Worm (Caenorhabditis elegans) whole organism, L2 larva: Measurements from ENCODE around the gene C10B5.1.
A peak's percentile ranks its signal among the peaks of the same experiment; 100 is the strongest.

Source experiments
- C34F6.9 ChIP-seq: fragments of 150-350 bp; optimal IDR thresholded peaks from 2 replicates; lab custom pipeline; 2014; ENCODE audit warnings: missing biosample characterization, missing genetic modification characterization
- F13H6.1 ChIP-seq: sonication (generic microtip); optimal IDR thresholded peaks from 2 replicates; lab custom pipeline; 2016; ENCODE audit warnings: missing genetic modification characterization, missing compliant biosample characterization
- Y55F3AM.14 ChIP-seq: fragments of 200-800 bp; sonication (Bioruptor generic); optimal IDR thresholded peaks from 2 replicates; lab custom pipeline; 2018; ENCODE audit warnings: mild to moderate bottlenecking, missing genetic modification characterization, missing compliant biosample characterization
- ZK546.5 ChIP-seq: sonication (generic microtip); optimal IDR thresholded peaks from 2 replicates; lab custom pipeline; 2017; ENCODE audit warnings: missing biosample characterization, missing genetic modification characterization
- aly-2 ChIP-seq: fragments of 150-350 bp; optimal IDR thresholded peaks from 2 replicates; lab custom pipeline; 2014; ENCODE audit warnings: missing biosample characterization, missing genetic modification characterization
- blmp-1 ChIP-seq: sonication (generic microtip); optimal IDR thresholded peaks from 2 replicates; lab custom pipeline; 2017; ENCODE audit warnings: missing genetic modification characterization, mild to moderate bottlenecking, missing compliant biosample characterization, antibody characterized with exemption, moderate library complexity; ENCODE audit not compliant: insufficient read depth
- ceh-16 ChIP-seq: fragments of 150-350 bp; optimal IDR thresholded peaks from 2 replicates; lab custom pipeline; 2014; ENCODE audit warnings: missing biosample characterization, missing genetic modification characterization
- ceh-82 ChIP-seq: fragments of 150-350 bp; optimal IDR thresholded peaks from 2 replicates; lab custom pipeline; 2014; ENCODE audit warnings: missing biosample characterization, missing genetic modification characterization
- egl-27 ChIP-seq: sonication (generic microtip); optimal IDR thresholded peaks from 3 replicates; lab custom pipeline; 2017; ENCODE audit warnings: missing biosample characterization, missing genetic modification reagents, missing genetic modification characterization
- elt-1 ChIP-seq: fragments of 150-350 bp; optimal IDR thresholded peaks from 2 replicates; lab custom pipeline; 2014; ENCODE audit warnings: missing biosample characterization, missing genetic modification characterization
- elt-3 ChIP-seq: sonication (generic microtip); optimal IDR thresholded peaks from 2 replicates; lab custom pipeline; 2017; ENCODE audit warnings: missing biosample characterization, missing genetic modification characterization
- fos-1 ChIP-seq: fragments of 150-350 bp; optimal IDR thresholded peaks from 2 replicates; lab custom pipeline; 2014; ENCODE audit warnings: missing biosample characterization, missing genetic modification characterization
- gmeb-1 ChIP-seq: fragments of 150-350 bp; optimal IDR thresholded peaks from 2 replicates; lab custom pipeline; 2014; ENCODE audit warnings: missing biosample characterization, missing genetic modification characterization
- lin-13 ChIP-seq: fragments of 150-350 bp; optimal IDR thresholded peaks from 2 replicates; lab custom pipeline; 2014; ENCODE audit warnings: missing biosample characterization, missing genetic modification reagents, missing genetic modification characterization
- lin-39 ChIP-seq: fragments of 150-350 bp; optimal IDR thresholded peaks from 2 replicates; lab custom pipeline; 2014; ENCODE audit warnings: missing biosample characterization, missing genetic modification reagents, missing genetic modification characterization
- lsy-2 ChIP-seq, 2 experiments: fragments of 150-350 bp in 1 of 2; sonication (generic microtip) in 1 of 2; optimal IDR thresholded peaks; 2 replicates each; lab custom pipeline; 2014 to 2017; ENCODE audit warnings: missing biosample characterization in 2 of 2, missing genetic modification characterization in 2 of 2
- mbf-1 ChIP-seq: sonication (generic microtip); optimal IDR thresholded peaks from 2 replicates; lab custom pipeline; 2017; ENCODE audit warnings: missing biosample characterization, missing genetic modification characterization
- nhr-10 ChIP-seq: sonication (generic microtip); optimal IDR thresholded peaks from 2 replicates; lab custom pipeline; 2017; ENCODE audit warnings: missing biosample characterization, missing genetic modification characterization
- nhr-12 ChIP-seq: fragments of 150-350 bp; optimal IDR thresholded peaks from 2 replicates; lab custom pipeline; 2014; ENCODE audit warnings: missing biosample characterization, missing genetic modification characterization
- nhr-129 ChIP-seq: fragments of 150-350 bp; optimal IDR thresholded peaks from 2 replicates; lab custom pipeline; 2014; ENCODE audit warnings: missing biosample characterization, missing genetic modification characterization
- nhr-21 ChIP-seq: fragments of 150-350 bp; optimal IDR thresholded peaks from 2 replicates; lab custom pipeline; 2014; ENCODE audit warnings: missing biosample characterization, missing genetic modification characterization
- nhr-23 ChIP-seq: fragments of 150-350 bp; optimal IDR thresholded peaks from 2 replicates; lab custom pipeline; 2014; ENCODE audit warnings: missing biosample characterization, missing genetic modification reagents, missing genetic modification characterization
- nhr-237 ChIP-seq: fragments of 150-350 bp; optimal IDR thresholded peaks from 2 replicates; lab custom pipeline; 2014; ENCODE audit warnings: missing biosample characterization, missing genetic modification characterization
- nhr-6 ChIP-seq: fragments of 150-350 bp; optimal IDR thresholded peaks from 2 replicates; lab custom pipeline; 2014; ENCODE audit warnings: missing biosample characterization, missing genetic modification characterization
- nhr-77 ChIP-seq: fragments of 150-350 bp; optimal IDR thresholded peaks from 2 replicates; lab custom pipeline; 2014; ENCODE audit warnings: missing biosample characterization, missing genetic modification characterization
- sem-4 ChIP-seq: fragments of 150-350 bp; optimal IDR thresholded peaks from 2 replicates; lab custom pipeline; 2014; ENCODE audit warnings: missing biosample characterization, missing genetic modification reagents, missing genetic modification characterization
- sma-9 ChIP-seq, 2 experiments: fragments of 150-350 bp in 1 of 2; sonication (generic microtip) in 1 of 2; optimal IDR thresholded peaks; 2 replicates each; lab custom pipeline; 2014 to 2016; ENCODE audit warnings: missing genetic modification characterization in 2 of 2, mild to moderate bottlenecking in 1 of 2, missing biosample characterization in 1 of 2, missing compliant biosample characterization in 1 of 2, missing genetic modification reagents in 1 of 2, moderate library complexity in 1 of 2
- unc-39 ChIP-seq: fragments of 150-350 bp; optimal IDR thresholded peaks from 2 replicates; lab custom pipeline; 2014; ENCODE audit warnings: missing biosample characterization, missing genetic modification characterization
- unc-55 ChIP-seq: fragments of 150-350 bp; sonication (generic microtip); optimal IDR thresholded peaks from 3 replicates; lab custom pipeline; 2014; ENCODE audit warnings: missing biosample characterization, missing genetic modification reagents, missing genetic modification characterization
- unc-62 ChIP-seq: fragments of 150-350 bp; optimal IDR thresholded peaks from 2 replicates; lab custom pipeline; 2014; ENCODE audit warnings: missing biosample characterization, missing genetic modification reagents, missing genetic modification characterization
- zag-1 ChIP-seq: fragments of 150-350 bp; optimal IDR thresholded peaks from 2 replicates; lab custom pipeline; 2014; ENCODE audit warnings: missing biosample characterization, missing genetic modification characterization
- ztf-1 ChIP-seq: fragments of 200-800 bp; sonication (Bioruptor generic); conservative IDR thresholded peaks from 2 replicates; pipeline ENCODE4 v1.3.6; 2022; ENCODE audit warnings: missing genetic modification characterization, missing compliant biosample characterization

C10B5.1 gene

ce11 chrV:8545531-8546224 is 35.4 kb upstream of the C10B5.1 start, which contains the start of the genes slc-17.8 and asns-1:
TSS of gene slc-17.8 (minus strand) at chrV:8545581.
TSS of gene asns-1 (plus strand) at chrV:8546174.
- TF ChIP-seq lsy-2 (tag; optimal IDR thresholded peaks at IDR 0.05; lab: Kevin White, UChicago) (no peak), lin-39 (tag; lab: Kevin White, UChicago) (no peak), ceh-16 (tag; lab: Kevin White, UChicago) (no peak), nhr-21 (tag; lab: Kevin White, UChicago) (no peak), sem-4 (tag; lab: Kevin White, UChicago) (no peak), nhr-12 (tag; lab: Kevin White, UChicago) (no peak), nhr-23 (no peak), lin-13 (no peak), sma-9 (GFP tag; optimal IDR thresholded peaks at IDR 0.05; lab: Kevin White, UChicago) (no peak), sma-9 (tag; optimal IDR thresholded peaks at IDR 0.05; lab: Kevin White, UChicago) (no peak)

ce11 chrV:8548989-8549388 is 32.1 kb upstream of the C10B5.1 start, which contains the start of gene stdh-4:
TSS of gene stdh-4 (plus strand) at chrV:8549289.
- TF ChIP-seq aly-2 (tag; lab: Kevin White, UChicago), result no peak
- TF ChIP-seq ztf-1 (GFP tag; lab: Robert Waterston, UW), result no peak
- no peak for TF ChIP-seq nhr-6
- TF ChIP-seq ceh-16 (tag; lab: Kevin White, UChicago), result no peak
- TF ChIP-seq nhr-21 (tag; lab: Kevin White, UChicago), result no peak
- no peak for TF ChIP-seq gmeb-1
- TF ChIP-seq lsy-2 (tag; optimal IDR thresholded peaks at IDR 0.05; lab: Kevin White, UChicago), result no peak
- TF ChIP-seq ceh-82, result no peak

- TF ChIP-seq lin-13, result no peak
- TF ChIP-seq sma-9 (GFP tag; optimal IDR thresholded peaks at IDR 0.05; lab: Kevin White, UChicago), result peak; percentile 24
- no peak for TF ChIP-seq sma-9 (tag; optimal IDR thresholded peaks at IDR 0.05; lab: Kevin White, UChicago)
Observed at ce11 chrV:8552460-8552859, 28.6 kb upstream of the C10B5.1 start, which contains the start of gene acr-15. TSS of gene acr-15 (plus strand) at chrV:8552695.

ce11 chrV:8555955-8556354 is 25.1 kb upstream of the C10B5.1 start:
- no peak for TF ChIP-seq unc-55 (GFP tag; lab: Kevin White, UChicago)
- no peak for TF ChIP-seq nhr-77 (tag; lab: Kevin White, UChicago)
- TF ChIP-seq elt-1, result no peak
- TF ChIP-seq nhr-129 (tag; lab: Kevin White, UChicago), result no peak
- TF ChIP-seq zag-1 (tag; lab: Kevin White, UChicago), result no peak

- TF ChIP-seq nhr-237 (tag; lab: Kevin White, UChicago) (no peak), F13H6.1 (tag; lab: Kevin White, UChicago) (no peak), C34F6.9 (tag; lab: Kevin White, UChicago) (no peak), ZK546.5 (tag; lab: Kevin White, UChicago) (no peak), blmp-1 (tag; lab: Kevin White, UChicago) (no peak), elt-3 (no peak), Y55F3AM.14 (GFP tag; lab: Kevin White, UChicago) (no peak), nhr-10 (tag; lab: Kevin White, UChicago) (no peak), mbf-1 (tag; lab: Kevin White, UChicago) (no peak), nhr-23 (no peak), ceh-16 (tag; lab: Kevin White, UChicago) (no peak), unc-39 (tag; lab: Kevin White, UChicago) (no peak), gmeb-1 (no peak), elt-1 (no peak), fos-1 (tag; lab: Kevin White, UChicago) (no peak), unc-62 (GFP tag; lab: Kevin White, UChicago) (no peak), egl-27 (no peak)
Observed at ce11 chrV:8560916-8561315, 20.1 kb upstream of the C10B5.1 start, which contains the start of gene acr-16. TSS of gene acr-16 (plus strand) at chrV:8561216.
